Fruit fly (Drosophila melanogaster): ENCODE results near the gene CG42564.
A peak's percentile ranks its signal among the peaks of the same experiment; 100 is the strongest.

The CG42564 gene

DNA sequence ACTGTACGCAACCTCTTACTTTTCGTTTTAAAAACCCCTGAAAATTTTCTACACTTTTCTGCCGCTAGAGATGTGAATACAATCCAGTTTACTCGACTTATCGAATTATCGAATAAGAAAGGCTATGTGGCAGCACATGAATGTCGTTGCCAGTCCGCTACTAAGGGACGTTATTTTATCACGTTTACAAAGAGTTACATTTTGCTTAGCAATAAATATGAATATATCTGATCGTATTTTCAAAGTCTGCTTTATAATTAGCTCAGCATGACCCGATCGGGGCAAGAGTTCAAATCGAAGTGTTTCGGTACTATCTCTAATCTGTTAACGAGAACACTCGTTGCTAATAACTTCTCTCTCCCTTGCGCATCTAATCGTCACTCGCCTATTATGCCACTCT is 6.2 kb upstream of the CG42564 start, which contains the start of gene CG42724 (continued):
- TF ChIP-seq ken (GFP tag; IDR thresholded peaks at IDR 0.05) (peak; percentile 63; the same call in 2 of the 3 replicates), CG9437 (GFP tag; optimal IDR thresholded peaks at IDR 0.05) (no peak), Bteb2 (GFP tag; optimal IDR thresholded peaks at IDR 0.05) (peak; percentile 68), CG11560 (tag; IDR thresholded peaks at IDR 0.05) (peak; percentile 99), Hey (tag; optimal IDR thresholded peaks at IDR 0.05) (no peak), Hmr (GFP tag; optimal IDR thresholded peaks at IDR 0.05) (no peak), Mes4 (GFP tag; optimal IDR thresholded peaks at IDR 0.05) (peak; percentile 47), luna (GFP tag; optimal IDR thresholded peaks at IDR 0.05) (peak; percentile 72), Lhr (GFP tag; optimal IDR thresholded peaks at IDR 0.05) (peak; percentile 79), CG14050 (GFP tag; IDR thresholded peaks at IDR 0.05) (peak; percentile 55; the same call in 1 of the 3 replicates), PHDP (tag; optimal IDR thresholded peaks at IDR 0.05) (no peak), CG18011 (GFP tag; optimal IDR thresholded peaks at IDR 0.05) (peak; percentile 42), CG7745 (tag; optimal IDR thresholded peaks at IDR 0.05) (no peak), Rx (GFP tag; IDR thresholded peaks at IDR 0.05) (peak; percentile 43; the same call in 1 of the 2 replicates), bbx (GFP tag; IDR thresholded peaks at IDR 0.05; ENCODE audit: partially characterized antibody) (no peak), schlank (tag; optimal IDR thresholded peaks at IDR 0.05) (no peak), CG1024 (GFP tag; IDR thresholded peaks at IDR 0.05) (peak; percentile 35; the same call in 1 of the 2 replicates), Tbp (GFP tag; optimal IDR thresholded peaks at IDR 0.05) (no peak), Stat92E (GFP tag; optimal IDR thresholded peaks at IDR 0.05) (no peak), sr (GFP tag; IDR thresholded peaks at IDR 0.05) (no peak), CG11695 (GFP tag; IDR thresholded peaks at IDR 0.05) (no peak), h (optimal IDR thresholded peaks at IDR 0.05) (no peak), nerfin-1 (tag; optimal IDR thresholded peaks at IDR 0.05) (no peak), CG10654 (GFP tag; optimal IDR thresholded peaks at IDR 0.05) (no peak), NC2β (GFP tag; optimal IDR thresholded peaks at IDR 0.05) (peak; percentile 73), en (GFP tag; optimal IDR thresholded peaks at IDR 0.05) (peak; percentile 44), ham (GFP tag; IDR thresholded peaks at IDR 0.05) (no peak), pfk (GFP tag; optimal IDR thresholded peaks at IDR 0.05) (no peak), MBD-R2 (GFP tag; IDR thresholded peaks at IDR 0.05) (peak; percentile 73), CG18599 (GFP tag; optimal IDR thresholded peaks at IDR 0.05) (no peak), CG6689 (GFP tag; IDR thresholded peaks at IDR 0.05) (peak; percentile 39), CG1792 (GFP tag; optimal IDR thresholded peaks at IDR 0.05) (peak; percentile 46), CG2875 (GFP tag; optimal IDR thresholded peaks at IDR 0.05) (no peak), B-H2 (GFP tag; optimal IDR thresholded peaks at IDR 0.05) (no peak), CG14014 (GFP tag; IDR thresholded peaks at IDR 0.05) (no peak), tin (GFP tag; optimal IDR thresholded peaks at IDR 0.05) (peak; percentile 42), CG14965 (GFP tag; optimal IDR thresholded peaks at IDR 0.05; ENCODE audit: borderline replicate concordance) (no peak), CG34376 (GFP tag; optimal IDR thresholded peaks at IDR 0.05) (peak; percentile 13), CG5245 (GFP tag; optimal IDR thresholded peaks at IDR 0.05) (no peak), Bgb (GFP tag; IDR thresholded peaks at IDR 0.05; ENCODE audit: partially characterized antibody) (no peak), hb (GFP tag; IDR thresholded peaks at IDR 0.05; ENCODE audit: partially characterized antibody) (no peak), Nf-YA (GFP tag; IDR thresholded peaks at IDR 0.05) (no peak), CG17361 (GFP tag; IDR thresholded peaks at IDR 0.05) (no peak), CG43689 (GFP tag; IDR thresholded peaks at IDR 0.05) (no peak), zf30C (GFP tag; optimal IDR thresholded peaks at IDR 0.05) (no peak), CG4360 (GFP tag; IDR thresholded peaks at IDR 0.05) (no peak), CG7372 (GFP tag; IDR thresholded peaks at IDR 0.05) (peak; percentile 31; the same call in 1 of the 2 replicates), CG6791 (GFP tag; IDR thresholded peaks at IDR 0.05; ENCODE audit: partially characterized antibody) (0 out of 3 replicates have a peak, but pooled peaks have one; percentile 43), CG8089 (GFP tag; optimal IDR thresholded peaks at IDR 0.05) (peak; percentile 46), BtbVII (GFP tag; optimal IDR thresholded peaks at IDR 0.05) (no peak), CG13287 (GFP tag; IDR thresholded peaks at IDR 0.05; ENCODE audit: partially characterized antibody) (peak; percentile 8; the same call in 1 of the 2 replicates)

All from whole organism, embryonic.